Fruit fly (Drosophila melanogaster): ENCODE results near the gene Rlip.

DNA sequence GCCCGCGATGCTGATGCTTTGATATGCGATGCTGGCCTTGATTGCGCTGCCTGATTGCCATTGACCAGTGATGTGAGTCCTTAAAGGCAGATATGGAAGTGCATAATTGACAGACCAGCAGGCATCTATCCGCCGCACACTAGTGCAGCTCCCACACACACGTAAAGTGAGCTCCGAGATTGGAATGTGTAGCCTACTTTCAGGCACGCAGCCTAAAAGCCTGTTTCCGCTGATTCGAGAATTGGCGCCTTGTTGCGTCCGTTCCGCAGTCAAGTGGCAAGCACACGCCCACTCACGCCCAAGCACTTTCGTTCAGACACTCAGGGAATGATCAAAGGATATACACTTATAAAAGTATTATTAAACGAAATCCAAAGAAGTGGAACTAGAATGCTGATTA is 33.4 kb upstream of the Rlip start:
- TF ChIP-seq CG10274 (GFP tag; optimal IDR thresholded peaks at IDR 0.05): no peak
- no peak for TF ChIP-seq Dfd (GFP tag; optimal IDR thresholded peaks at IDR 0.05)
